Worm (Caenorhabditis elegans) whole organism, late embryonic: ENCODE measurements around the gene B0554.2.

ENCODE experiments used
- F13H6.1 ChIP-seq: sonication (generic microtip); optimal IDR thresholded peaks from 2 replicates; lab custom pipeline; 2016; ENCODE audit warnings: missing genetic modification characterization, missing compliant biosample characterization
- ahr-1 ChIP-seq: sonication (generic microtip); optimal IDR thresholded peaks from 2 replicates; lab custom pipeline; 2016; ENCODE audit warnings: missing genetic modification characterization, missing compliant biosample characterization
- ceh-14 ChIP-seq: sonication (generic microtip); optimal IDR thresholded peaks from 2 replicates; lab custom pipeline; 2016; ENCODE audit warnings: missing genotype, missing genetic modification characterization, missing compliant biosample characterization
- ceh-18 ChIP-seq: sonication (generic microtip); optimal IDR thresholded peaks from 2 replicates; lab custom pipeline; 2016; ENCODE audit warnings: missing genetic modification characterization, missing compliant biosample characterization
- ceh-24 ChIP-seq: sonication (generic microtip); optimal IDR thresholded peaks from 2 replicates; lab custom pipeline; 2016; ENCODE audit warnings: mild to moderate bottlenecking, missing genetic modification characterization, missing compliant biosample characterization
- dve-1 ChIP-seq: sonication (generic microtip); optimal IDR thresholded peaks from 2 replicates; lab custom pipeline; 2017; ENCODE audit warnings: antibody characterized with exemption, mild to moderate bottlenecking, missing genetic modification characterization, missing compliant biosample characterization
- pha-4 ChIP-seq: fragments of 150-350 bp; optimal IDR thresholded peaks from 2 replicates; lab custom pipeline; 2018; ENCODE audit warnings: missing biosample characterization, missing genetic modification reagents, missing genetic modification characterization

ce11 chrV:422133-422532 is 11.9 kb upstream of the B0554.2 start, which contains the start of gene dod-20:
- no peak for TF ChIP-seq ahr-1
- TF ChIP-seq pha-4 (tag; lab: Kevin White, UChicago): no peak
- no peak for TF ChIP-seq ceh-18 (tag; lab: Kevin White, UChicago)
- TF ChIP-seq F13H6.1 (tag; lab: Kevin White, UChicago): no peak
- TF ChIP-seq ceh-24 (tag; lab: Kevin White, UChicago): no peak
- no peak for TF ChIP-seq dve-1 (tag; lab: Kevin White, UChicago)
- TF ChIP-seq ceh-14 (tag; lab: Kevin White, UChicago): no peak
